Worm (Caenorhabditis elegans): Measurements from ENCODE around the gene C11G6.2.

The C11G6.2 gene

ce11 chrX:16375807-16376638 is 47.6 kb downstream of the C11G6.2 start, which contains the start of gene sur-7:
sur-7 (plus strand) TSS chrX:16376588.
- TF ChIP-seq fos-1 (tag; optimal IDR thresholded peaks at IDR 0.05) (peak; percentile 63), lin-39 (tag; optimal IDR thresholded peaks at IDR 0.05) (no peak), ztf-1 (GFP tag; conservative IDR thresholded peaks at IDR 0.05) (no peak), unc-62 (GFP tag; optimal IDR thresholded peaks at IDR 0.05) (no peak), nhr-10 (tag; optimal IDR thresholded peaks at IDR 0.05) (no peak), nhr-129 (tag; optimal IDR thresholded peaks at IDR 0.05) (no peak), elt-1 (tag; optimal IDR thresholded peaks at IDR 0.05) (no peak), unc-39 (tag; optimal IDR thresholded peaks at IDR 0.05) (no peak), egl-27 (tag; optimal IDR thresholded peaks at IDR 0.05) (no peak), unc-55 (GFP tag; optimal IDR thresholded peaks at IDR 0.05) (peak; percentile 16), C34F6.9 (tag; optimal IDR thresholded peaks at IDR 0.05) (peak; percentile 10), ZK546.5 (tag; optimal IDR thresholded peaks at IDR 0.05) (no peak), nhr-23 (tag; optimal IDR thresholded peaks at IDR 0.05) (no peak), elt-3 (tag; optimal IDR thresholded peaks at IDR 0.05) (no peak)

DNA sequence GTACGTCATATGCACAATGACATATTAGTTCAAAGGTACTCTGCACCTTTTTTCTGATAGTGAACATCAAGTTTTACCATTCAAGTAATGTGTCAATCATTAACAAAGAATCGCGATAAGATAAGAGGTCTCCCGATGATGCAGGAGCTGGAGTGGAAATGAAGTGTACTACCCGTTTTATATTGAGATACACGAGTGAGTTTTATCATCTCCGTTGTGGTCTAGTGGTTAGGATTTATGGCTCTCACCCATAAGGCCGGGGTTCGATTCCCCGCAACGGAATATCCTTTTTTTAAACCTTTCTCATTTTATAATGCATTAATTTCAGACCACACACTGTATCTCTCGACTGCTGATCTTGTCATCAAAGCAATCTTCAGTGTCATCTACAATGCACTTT is 49.5 kb downstream of the C11G6.2 start:
- TF ChIP-seq nhr-6 (tag; optimal IDR thresholded peaks at IDR 0.05) (peak; percentile 25), nhr-237 (tag; optimal IDR thresholded peaks at IDR 0.05) (no peak), mab-5 (tag; optimal IDR thresholded peaks at IDR 0.05) (no peak), ceh-82 (tag; optimal IDR thresholded peaks at IDR 0.05) (no peak), R02D3.7 (tag; optimal IDR thresholded peaks at IDR 0.05) (no peak), fos-1 (tag; optimal IDR thresholded peaks at IDR 0.05) (peak; percentile 94), mbf-1 (tag; optimal IDR thresholded peaks at IDR 0.05) (no peak), lsy-2 (tag; optimal IDR thresholded peaks at IDR 0.05) (peak in 1 of 2 experiments; percentile 51), ztf-1 (GFP tag; conservative IDR thresholded peaks at IDR 0.05) (no peak), alr-1 (tag; optimal IDR thresholded peaks at IDR 0.05) (no peak), nhr-12 (tag; optimal IDR thresholded peaks at IDR 0.05) (no peak), aly-2 (tag; optimal IDR thresholded peaks at IDR 0.05) (no peak), unc-39 (tag; optimal IDR thresholded peaks at IDR 0.05) (no peak), lin-13 (GFP tag; optimal IDR thresholded peaks at IDR 0.05) (peak; percentile 17), nhr-21 (tag; optimal IDR thresholded peaks at IDR 0.05) (peak; percentile 57), blmp-1 (tag; optimal IDR thresholded peaks at IDR 0.05; ENCODE audit: insufficient read depth) (no peak), snpc-4 (tag; optimal IDR thresholded peaks at IDR 0.05) (no peak), Y55F3AM.14 (GFP tag; optimal IDR thresholded peaks at IDR 0.05) (peak; percentile 18), crh-2 (tag; optimal IDR thresholded peaks at IDR 0.05) (peak; percentile 77), sma-3 (GFP tag; optimal IDR thresholded peaks at IDR 0.05) (peak; percentile 56), peb-1 (tag; optimal IDR thresholded peaks at IDR 0.05) (no peak), skn-1 (tag; optimal IDR thresholded peaks at IDR 0.05) (no peak), nhr-10 (tag; optimal IDR thresholded peaks at IDR 0.05) (no peak), ztf-4 (tag; optimal IDR thresholded peaks at IDR 0.05) (no peak), elt-3 (tag; optimal IDR thresholded peaks at IDR 0.05) (no peak), lin-11 (tag; optimal IDR thresholded peaks at IDR 0.05) (no peak), zag-1 (tag; optimal IDR thresholded peaks at IDR 0.05) (no peak), ZK546.5 (tag; optimal IDR thresholded peaks at IDR 0.05) (no peak), unc-62 (GFP tag; optimal IDR thresholded peaks at IDR 0.05) (no peak), C34F6.9 (tag; optimal IDR thresholded peaks at IDR 0.05) (peak; percentile 4), mdl-1 (tag; optimal IDR thresholded peaks at IDR 0.05) (peak in 1 of 2 experiments; percentile 18), ceh-16 (tag; optimal IDR thresholded peaks at IDR 0.05) (no peak), ztf-11 (tag; optimal IDR thresholded peaks at IDR 0.05) (no peak), nhr-11 (tag; optimal IDR thresholded peaks at IDR 0.05) (no peak), F13H6.1 (tag; optimal IDR thresholded peaks at IDR 0.05) (peak; percentile 42), egl-27 (tag; optimal IDR thresholded peaks at IDR 0.05) (peak; percentile 26), nhr-25 (tag; optimal IDR thresholded peaks at IDR 0.05) (no peak), nhr-77 (tag; optimal IDR thresholded peaks at IDR 0.05) (no peak), nhr-23 (tag; optimal IDR thresholded peaks at IDR 0.05) (no peak), nhr-129 (tag; optimal IDR thresholded peaks at IDR 0.05) (peak; percentile 68), sem-4 (tag; optimal IDR thresholded peaks at IDR 0.05) (no peak), ama-1 (optimal IDR thresholded peaks at IDR 0.05) (no peak), elt-1 (tag; optimal IDR thresholded peaks at IDR 0.05) (no peak), gmeb-1 (tag; optimal IDR thresholded peaks at IDR 0.05) (peak; percentile 60), lin-39 (tag; optimal IDR thresholded peaks at IDR 0.05) (no peak), sma-9 (GFP tag; optimal IDR thresholded peaks at IDR 0.05) (peak; percentile 86), sma-9 (tag; optimal IDR thresholded peaks at IDR 0.05) (no peak), unc-55 (GFP tag; optimal IDR thresholded peaks at IDR 0.05) (peak; percentile 24), dmd-4 (tag; optimal IDR thresholded peaks at IDR 0.05) (no peak)
